Worm (Caenorhabditis elegans) whole organism, L4 larva: ENCODE measurements around the gene dcr-1.
A peak's percentile ranks its signal among the peaks of the same experiment; 100 is the strongest.

Source experiments
- D1046.2 ChIP-seq: fragments of 200-800 bp; sonication (Bioruptor generic); IDR thresholded peaks from 2 replicates; pipeline ENCODE4 v1.3.6; 2022; ENCODE audit warnings: missing genetic modification characterization, missing compliant biosample characterization
- F10B5.3 ChIP-seq: sonication (generic microtip); optimal IDR thresholded peaks from 2 replicates; lab custom pipeline; 2016; ENCODE audit warnings: mild to moderate bottlenecking, missing genetic modification characterization, missing compliant biosample characterization
- F44E2.7 ChIP-seq: fragments of 200-800 bp; sonication (Bioruptor generic); IDR thresholded peaks from 2 replicates; pipeline ENCODE4 v2.1.2; 2022; ENCODE audit warnings: missing genetic modification characterization, missing compliant biosample characterization
- F49E8.2 ChIP-seq: sonication (generic microtip); optimal IDR thresholded peaks from 2 replicates; lab custom pipeline; 2016; ENCODE audit warnings: missing compliant biosample characterization, mild to moderate bottlenecking, missing genetic modification characterization, borderline replicate concordance
- R02D3.7 ChIP-seq: fragments of 150-350 bp; sonication (generic microtip); optimal IDR thresholded peaks from 3 replicates; lab custom pipeline; 2014; ENCODE audit warnings: missing biosample characterization, missing genetic modification characterization
- T26A8.4 ChIP-seq: fragments of 200-800 bp; sonication (Bioruptor generic); IDR thresholded peaks from 2 replicates; pipeline ENCODE4 v1.3.6; 2022; ENCODE audit warnings: missing genetic modification characterization, missing compliant biosample characterization
- Y5F2A.4 ChIP-seq: fragments of 200-800 bp; sonication (Bioruptor generic); optimal IDR thresholded peaks from 2 replicates; lab custom pipeline; 2018; ENCODE audit warnings: mild to moderate bottlenecking, missing genetic modification characterization, missing compliant biosample characterization
- ZK337.2 ChIP-seq: fragments of 200-800 bp; sonication (Bioruptor generic); IDR thresholded peaks from 2 replicates; pipeline ENCODE4 v1.3.6; 2022; ENCODE audit warnings: missing genetic modification reagents, missing genetic modification characterization, missing compliant biosample characterization
- ceh-32 ChIP-seq: sonication (generic microtip); optimal IDR thresholded peaks from 2 replicates; lab custom pipeline; 2016; ENCODE audit warnings: mild to moderate bottlenecking, missing genetic modification characterization, missing compliant biosample characterization; ENCODE audit not compliant: poor library complexity
- ceh-82 ChIP-seq: sonication (generic microtip); optimal IDR thresholded peaks from 2 replicates; lab custom pipeline; 2017; ENCODE audit warnings: missing biosample characterization, missing genetic modification characterization
- ctbp-1 ChIP-seq: fragments of 200-800 bp; sonication (Bioruptor generic); IDR thresholded peaks from 2 replicates; pipeline ENCODE4 v1.3.6; 2022; ENCODE audit warnings: missing genetic modification reagents, missing genetic modification characterization, missing compliant biosample characterization
- daf-12 ChIP-seq: fragments of 150-350 bp; optimal IDR thresholded peaks from 2 replicates; lab custom pipeline; 2014; ENCODE audit warnings: missing biosample characterization, missing genetic modification reagents, missing genetic modification characterization
- daf-16 ChIP-seq, 3 experiments: sonication (generic microtip); optimal IDR thresholded peaks; 2 replicates each; lab custom pipeline; 2016 to 2017; ENCODE audit warnings: missing genetic modification characterization in 3 of 3, missing genetic modification reagents in 3 of 3, mild to moderate bottlenecking in 2 of 3, missing compliant biosample characterization in 2 of 3, missing biosample characterization in 1 of 3, moderate library complexity in 1 of 3
- dmd-6 ChIP-seq: fragments of 200-800 bp; sonication (Bioruptor generic); IDR thresholded peaks from 2 replicates; pipeline ENCODE4 v1.3.6; 2022; ENCODE audit warnings: missing genetic modification reagents, missing genetic modification characterization, missing compliant biosample characterization
- dmd-8 ChIP-seq: fragments of 200-800 bp; sonication (Bioruptor generic); IDR thresholded peaks from 2 replicates; pipeline ENCODE4 v1.3.6; 2022; ENCODE audit warnings: missing genetic modification characterization, missing compliant biosample characterization
- dmd-9 ChIP-seq: fragments of 200-800 bp; sonication (Bioruptor generic); IDR thresholded peaks from 2 replicates; pipeline ENCODE4 v1.3.6; 2022; ENCODE audit warnings: missing genetic modification reagents, missing genetic modification characterization, missing compliant biosample characterization
- dpl-1 ChIP-seq: fragments of 150-350 bp; optimal IDR thresholded peaks from 2 replicates; lab custom pipeline; 2014; ENCODE audit warnings: missing biosample characterization, missing genetic modification reagents, missing genetic modification characterization
- duxl-1 ChIP-seq: sonication (generic microtip); optimal IDR thresholded peaks from 2 replicates; lab custom pipeline; 2016; ENCODE audit warnings: mild to moderate bottlenecking, missing genetic modification characterization, moderate library complexity, missing compliant biosample characterization; ENCODE audit not compliant: poor library complexity
- dve-1 ChIP-seq: sonication (generic microtip); optimal IDR thresholded peaks from 2 replicates; lab custom pipeline; 2017; ENCODE audit warnings: antibody characterized with exemption, mild to moderate bottlenecking, missing genetic modification characterization, missing compliant biosample characterization; ENCODE audit not compliant: insufficient read depth
- fkh-10 ChIP-seq: fragments of 150-350 bp; optimal IDR thresholded peaks from 2 replicates; lab custom pipeline; 2014; ENCODE audit warnings: missing biosample characterization, missing genetic modification reagents, missing genetic modification characterization
- fos-1 ChIP-seq: fragments of 150-350 bp; optimal IDR thresholded peaks from 2 replicates; lab custom pipeline; 2014; ENCODE audit warnings: missing biosample characterization, missing genetic modification characterization
- lin-13 ChIP-seq: fragments of 150-350 bp; optimal IDR thresholded peaks from 2 replicates; lab custom pipeline; 2014; ENCODE audit warnings: missing biosample characterization, missing genetic modification reagents, missing genetic modification characterization
- lin-15B ChIP-seq: fragments of 150-350 bp; sonication (generic microtip); optimal IDR thresholded peaks from 3 replicates; lab custom pipeline; 2014; ENCODE audit warnings: missing biosample characterization, missing genetic modification characterization
- lin-38 ChIP-seq: fragments of 200-800 bp; sonication (Bioruptor generic); IDR thresholded peaks from 2 replicates; pipeline ENCODE4 v1.3.6; 2022; ENCODE audit warnings: missing genetic modification reagents, missing genetic modification characterization, missing compliant biosample characterization
- lin-39 ChIP-seq: fragments of 150-350 bp; optimal IDR thresholded peaks from 2 replicates; lab custom pipeline; 2014; ENCODE audit warnings: missing biosample characterization, missing genetic modification reagents, missing genetic modification characterization
- madf-5 ChIP-seq, 2 experiments: fragments of 200-800 bp; sonication (Bioruptor generic); IDR thresholded peaks; 2 replicates each; pipeline ENCODE4 v1.3.6; 2022; ENCODE audit warnings: missing compliant biosample characterization in 2 of 2, missing genetic modification characterization in 2 of 2
- madf-9 ChIP-seq: fragments of 200-800 bp; sonication (Bioruptor generic); conservative IDR thresholded peaks from 2 replicates; pipeline ENCODE4 v1.3.6; 2022; ENCODE audit warnings: missing genetic modification reagents, missing genetic modification characterization, missing compliant biosample characterization
- mxl-2 ChIP-seq: fragments of 200-800 bp; sonication (Bioruptor generic); conservative IDR thresholded peaks from 2 replicates; pipeline ENCODE4 v1.3.6; 2022; ENCODE audit warnings: missing genetic modification reagents, missing genetic modification characterization, missing compliant biosample characterization
- nhr-102 ChIP-seq: sonication (generic microtip); optimal IDR thresholded peaks from 2 replicates; lab custom pipeline; 2016; ENCODE audit warnings: mild to moderate bottlenecking, missing genetic modification characterization, moderate library complexity, missing compliant biosample characterization
- nhr-25 ChIP-seq: sonication (generic microtip); optimal IDR thresholded peaks from 2 replicates; lab custom pipeline; 2017; ENCODE audit warnings: missing genetic modification characterization, mild to moderate bottlenecking, missing compliant biosample characterization, antibody characterized with exemption, moderate library complexity, borderline replicate concordance; ENCODE audit not compliant: insufficient read depth
- nhr-28 ChIP-seq: fragments of 150-350 bp; optimal IDR thresholded peaks from 2 replicates; lab custom pipeline; 2014; ENCODE audit warnings: missing biosample characterization, missing genetic modification characterization
- nhr-6 ChIP-seq: fragments of 150-350 bp; optimal IDR thresholded peaks from 2 replicates; lab custom pipeline; 2014; ENCODE audit warnings: missing biosample characterization, missing genetic modification characterization
- php-3 ChIP-seq: fragments of 200-800 bp; sonication (Bioruptor generic); IDR thresholded peaks from 2 replicates; pipeline ENCODE4 v1.3.6; 2022; ENCODE audit warnings: missing genetic modification reagents, missing genetic modification characterization, missing compliant biosample characterization
- rbr-2 ChIP-seq: sonication (generic microtip); optimal IDR thresholded peaks from 2 replicates; lab custom pipeline; 2016; ENCODE audit warnings: missing genotype, missing genetic modification characterization, missing compliant biosample characterization
- sdz-12 ChIP-seq: fragments of 200-800 bp; sonication (Bioruptor generic); optimal IDR thresholded peaks from 2 replicates; lab custom pipeline; 2018; ENCODE audit warnings: mild to moderate bottlenecking, missing genetic modification characterization, missing compliant biosample characterization

dcr-1 gene

DNA sequence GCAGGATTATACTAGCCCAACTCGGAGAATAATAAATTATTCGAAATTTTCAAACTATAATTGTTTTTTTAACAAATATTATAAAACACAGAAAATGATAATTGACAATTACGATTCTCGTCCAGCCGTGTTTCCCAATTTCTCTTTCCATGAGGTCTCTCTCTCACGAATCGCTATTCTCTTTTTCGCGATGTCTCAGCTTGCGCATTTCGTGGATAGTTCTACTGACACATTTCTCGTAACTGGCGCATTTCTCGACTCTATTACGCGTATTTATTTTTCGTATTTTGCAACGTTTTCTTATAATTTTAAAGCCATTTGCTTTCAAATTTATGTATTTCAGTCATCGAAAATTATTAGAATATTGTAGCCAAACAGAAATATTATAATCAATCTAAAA, 36.3 kb downstream of the dcr-1 start (continued):
- TF ChIP-seq D1046.2 (GFP tag; lab: Robert Waterston, UW) (peak; percentile 97), sdz-12 (peak; percentile 99), lin-13 (peak; percentile 99), F10B5.3 (tag; lab: Kevin White, UChicago) (no peak), R02D3.7 (tag; lab: Kevin White, UChicago) (peak; percentile 47), dpl-1 (peak; percentile 92), mxl-2 (GFP tag; lab: Robert Waterston, UW) (peak; percentile 89), ceh-82 (tag; lab: Kevin White, UChicago) (peak; percentile 28), F49E8.2 (tag; lab: Kevin White, UChicago) (peak; percentile 83), lin-15B (tag; lab: Kevin White, UChicago) (peak; percentile 91), php-3 (GFP tag; lab: Robert Waterston, UW) (peak; percentile 66), F44E2.7 (GFP tag; lab: Robert Waterston, UW) (peak; percentile 76; the same call in 1 of the 2 replicates), nhr-25 (tag; lab: Kevin White, UChicago) (peak; percentile 96), dmd-6 (peak; percentile 97), ctbp-1 (GFP tag; lab: Robert Waterston, UW) (peak; percentile 95), dmd-8 (GFP tag; lab: Robert Waterston, UW) (peak; percentile 83), lin-39 (peak; percentile 83), Y5F2A.4 (GFP tag; lab: Kevin White, UChicago) (peak; percentile 32), madf-9 (peak; percentile 97)

DNA sequence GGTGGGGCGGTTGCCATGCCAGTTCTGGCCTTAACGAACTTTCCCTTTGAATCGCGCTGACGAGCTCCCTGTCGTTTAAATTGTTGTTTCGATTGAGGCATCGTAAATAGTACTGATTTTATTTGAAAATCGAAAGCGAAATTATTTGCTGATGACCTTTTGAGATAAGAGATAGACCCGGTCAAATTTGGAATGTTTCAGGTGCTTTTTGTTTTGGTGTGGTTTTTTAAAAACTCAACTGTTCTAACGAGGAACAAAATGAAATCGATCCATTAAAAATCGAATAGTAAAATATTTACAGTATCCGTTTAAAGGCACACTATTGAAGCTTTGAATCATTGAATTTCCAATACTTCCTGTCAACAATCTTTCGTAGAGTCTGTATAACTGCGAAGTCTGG, 37.3 kb downstream of the dcr-1 start, which contains the start of gene K12H4.6:
Gene K12H4.6, minus strand, starts transcription at position 101 of the 400 bp plus-strand sequence.
- TF ChIP-seq rbr-2 (tag; lab: Kevin White, UChicago) (no peak), duxl-1 (tag; lab: Kevin White, UChicago) (no peak), dve-1 (tag; lab: Kevin White, UChicago) (no peak), ZK337.2 (GFP tag; lab: Robert Waterston, UW) (no peak), ceh-32 (tag; lab: Kevin White, UChicago) (no peak), D1046.2 (GFP tag; lab: Robert Waterston, UW) (no peak), nhr-6 (tag; lab: Kevin White, UChicago) (no peak), dmd-9 (GFP tag; lab: Robert Waterston, UW) (no peak), ctbp-1 (GFP tag; lab: Robert Waterston, UW) (no peak), lin-38 (no peak), dmd-8 (GFP tag; lab: Robert Waterston, UW) (no peak), fkh-10 (GFP tag; lab: Kevin White, UChicago) (no peak), fos-1 (no peak), daf-12 (tag; lab: Kevin White, UChicago) (no peak), daf-16 (GFP tag; optimal IDR thresholded peaks at IDR 0.05; lab: Kevin White, UChicago) (no peak), daf-16 (tag; optimal IDR thresholded peaks at IDR 0.05; lab: Kevin White, UChicago) (no peak), F44E2.7 (GFP tag; lab: Robert Waterston, UW) (no peak)

DNA sequence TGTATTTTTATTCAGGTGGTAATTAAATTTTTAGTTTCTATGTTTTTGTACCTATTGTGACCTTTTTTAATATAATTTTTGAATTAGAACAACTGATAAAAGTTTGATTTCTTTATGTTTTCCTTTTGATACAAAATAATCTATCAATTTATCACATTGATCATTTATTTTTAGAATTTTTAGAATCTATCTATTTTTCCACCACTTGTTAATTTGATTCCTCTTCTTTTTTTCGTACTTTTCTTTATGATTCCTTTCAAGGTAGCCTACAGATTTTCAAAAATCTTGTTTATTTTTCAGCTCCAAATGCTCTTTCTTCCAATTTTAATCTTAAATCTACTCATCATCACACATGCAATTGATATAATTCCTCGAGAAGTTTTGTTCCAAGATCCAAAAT, 42.1 kb downstream of the dcr-1 start, which contains the start of gene dpf-6:
Gene dpf-6, plus strand, starts transcription at position 301 of the 400 bp plus-strand sequence.
- TF ChIP-seq T26A8.4 (GFP tag; lab: Robert Waterston, UW) = no peak
- no peak for TF ChIP-seq nhr-102 (tag; lab: Kevin White, UChicago)
- no peak for TF ChIP-seq F10B5.3 (tag; lab: Kevin White, UChicago)
- no peak for TF ChIP-seq madf-5 (GFP tag; IDR thresholded peaks at IDR 0.05; lab: Robert Waterston, UW)

DNA sequence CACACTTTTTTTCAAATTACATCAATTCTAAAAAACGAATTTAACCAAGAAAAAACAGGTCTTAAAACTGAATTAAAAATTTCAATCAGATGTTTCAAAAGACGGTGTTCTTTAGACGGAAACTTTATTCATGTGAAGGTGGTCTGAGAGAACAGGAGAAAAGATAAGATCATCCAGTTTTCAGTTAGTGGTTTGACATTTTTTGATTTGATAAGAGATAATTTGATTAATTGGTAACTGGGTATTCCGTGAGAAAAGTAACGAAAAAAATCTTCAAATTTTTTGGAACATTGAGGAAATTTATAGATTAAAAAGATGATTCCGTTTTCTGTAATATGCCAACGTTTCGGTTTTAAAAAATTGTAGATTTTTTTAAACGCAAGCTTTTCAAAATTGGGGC, 43.6 kb downstream of the dcr-1 start:
- peak; percentile 1 for TF ChIP-seq nhr-28 (tag; lab: Kevin White, UChicago)
- no peak for TF ChIP-seq nhr-25 (tag; lab: Kevin White, UChicago)
